Fruit fly (Drosophila melanogaster) whole organism, embryonic: Measurements from ENCODE around the gene dUTPase.

Source experiments
- Adf1 ChIP-seq: fragments of 200-800 bp; sonication (Bioruptor generic); IDR thresholded peaks from 2 replicates; pipeline ENCODE4 v1.3.6; 2022; ENCODE audit warnings: missing biosample characterization, missing genetic modification characterization
- Bgb ChIP-seq: fragments of 200-800 bp; sonication (Bioruptor generic); IDR thresholded peaks from 2 replicates; pipeline ENCODE4 v1.3.6; 2022; ENCODE audit warnings: missing biosample characterization, missing genetic modification characterization; ENCODE audit not compliant: partially characterized antibody
- CG10267 ChIP-seq: fragments of 200-800 bp; sonication (Bioruptor generic); optimal IDR thresholded peaks from 2 replicates; lab custom pipeline; 2018; ENCODE audit warnings: missing biosample characterization, mild to moderate bottlenecking, missing genetic modification characterization, moderate library complexity
- CG12659 ChIP-seq: fragments of 200-800 bp; sonication (Bioruptor generic); optimal IDR thresholded peaks from 3 replicates; lab custom pipeline; 2017; ENCODE audit warnings: mild to moderate bottlenecking, missing biosample characterization, missing genetic modification reagents, missing genetic modification characterization
- CG18476 ChIP-seq: fragments of 200-800 bp; sonication (Bioruptor generic); optimal IDR thresholded peaks from 2 replicates; lab custom pipeline; 2016; ENCODE audit warnings: missing biosample characterization, mild to moderate bottlenecking, missing genetic modification characterization
- CG18619 ChIP-seq: fragments of 200-800 bp; sonication (Bioruptor generic); optimal IDR thresholded peaks from 3 replicates; lab custom pipeline; 2017; ENCODE audit warnings: missing biosample characterization, mild to moderate bottlenecking, missing genetic modification characterization
- CG18764 ChIP-seq: fragments of 200-800 bp; sonication (Bioruptor generic); optimal IDR thresholded peaks from 3 replicates; lab custom pipeline; 2016; ENCODE audit warnings: missing biosample characterization, missing genetic modification characterization
- CG2199 ChIP-seq: fragments of 200-800 bp; sonication (Bioruptor generic); IDR thresholded peaks from 3 replicates; pipeline ENCODE4 v1.3.6; 2022; ENCODE audit warnings: missing biosample characterization, missing genetic modification characterization
- CG31224 ChIP-seq: fragments of 200-800 bp; sonication (Bioruptor generic); IDR thresholded peaks from 2 replicates; pipeline ENCODE4 v1.3.6; 2022; ENCODE audit warnings: missing biosample characterization, missing genetic modification characterization
- CG34376 ChIP-seq: fragments of 200-800 bp; sonication (Bioruptor generic); optimal IDR thresholded peaks from 2 replicates; lab custom pipeline; 2018; ENCODE audit warnings: missing biosample characterization, mild to moderate bottlenecking, missing genetic modification characterization
- CG34422 ChIP-seq: fragments of 200-800 bp; sonication (Bioruptor generic); IDR thresholded peaks from 3 replicates; pipeline ENCODE4 v1.3.6; 2022; ENCODE audit warnings: missing biosample characterization, missing genetic modification characterization
- CG3726 ChIP-seq: fragments of 200-800 bp; sonication (Bioruptor generic); IDR thresholded peaks from 3 replicates; pipeline ENCODE4, ENCODE4 v1.3.6; 2022; ENCODE audit warnings: missing biosample characterization, missing genetic modification characterization
- CG4617 ChIP-seq: fragments of 200-800 bp; sonication (Bioruptor generic); optimal IDR thresholded peaks from 3 replicates; lab custom pipeline; 2016; ENCODE audit warnings: missing biosample characterization, missing genetic modification characterization, borderline replicate concordance
- CG4820 ChIP-seq: fragments of 200-800 bp; sonication (Bioruptor generic); optimal IDR thresholded peaks from 3 replicates; lab custom pipeline; 2016; ENCODE audit warnings: missing biosample characterization, missing genetic modification characterization
- CG5953 ChIP-seq: fragments of 200-800 bp; sonication (Bioruptor generic); IDR thresholded peaks from 2 replicates; pipeline ENCODE4 v1.3.6; 2022; ENCODE audit warnings: missing biosample characterization, missing genetic modification characterization
- CG7987 ChIP-seq: fragments of 200-800 bp; sonication (Bioruptor generic); optimal IDR thresholded peaks from 2 replicates; lab custom pipeline; 2018; ENCODE audit warnings: missing biosample characterization, mild to moderate bottlenecking, missing genetic modification characterization, moderate library complexity
- CG8388 ChIP-seq: fragments of 200-800 bp; sonication (Bioruptor generic); optimal IDR thresholded peaks from 2 replicates; lab custom pipeline; 2019; ENCODE audit warnings: missing biosample characterization, mild to moderate bottlenecking, missing genetic modification characterization, moderate library complexity
- CG8765 ChIP-seq: fragments of 200-800 bp; sonication (Bioruptor generic); IDR thresholded peaks from 2 replicates; pipeline ENCODE4 v1.3.6; 2022; ENCODE audit warnings: missing biosample characterization, missing genetic modification characterization
- CHES-1-like ChIP-seq: fragments of 200-800 bp; sonication (Bioruptor generic); optimal IDR thresholded peaks from 2 replicates; lab custom pipeline; 2016; ENCODE audit warnings: missing biosample characterization, missing genetic modification characterization
- Ets65A ChIP-seq: fragments of 200-800 bp; sonication (Bioruptor generic); peaks from one replicate; lab custom pipeline; 2016; ENCODE audit warnings: missing biosample characterization, missing genetic modification characterization
- HLH4C ChIP-seq: fragments of 200-800 bp; sonication (Bioruptor generic); IDR thresholded peaks from 3 replicates; pipeline ENCODE4 v1.3.6; 2022; ENCODE audit warnings: missing biosample characterization, missing genetic modification characterization; ENCODE audit not compliant: partially characterized antibody
- HmgD ChIP-seq: fragments of 200-800 bp; sonication (Bioruptor generic); optimal IDR thresholded peaks from 3 replicates; lab custom pipeline; 2016; ENCODE audit warnings: missing biosample characterization, missing genetic modification characterization
- HmgZ ChIP-seq: fragments of 200-800 bp; sonication (Bioruptor generic); optimal IDR thresholded peaks from 2 replicates; lab custom pipeline; 2018; ENCODE audit warnings: missing biosample characterization, mild to moderate bottlenecking, missing genetic modification characterization
- Hr39 ChIP-seq: fragments of >200 bp; optimal IDR thresholded peaks from 2 replicates; lab custom pipeline; 2017
- Hr78 ChIP-seq, 2 experiments: fragments of 200-800 bp in 1 of 2; fragments of >200 bp in 1 of 2; sonication (Bioruptor generic) in 1 of 2; optimal IDR thresholded peaks; 2 replicates each; lab custom pipeline; 2017 to 2019; ENCODE audit warnings: missing biosample characterization in 2 of 2, missing genetic modification characterization in 2 of 2, mild to moderate bottlenecking in 1 of 2, moderate library complexity in 1 of 2
- Jarid2 ChIP-seq: fragments of 200-800 bp; sonication (Bioruptor generic); optimal IDR thresholded peaks from 3 replicates; lab custom pipeline; 2017; ENCODE audit warnings: mild to moderate bottlenecking, missing biosample characterization, missing genetic modification reagents, missing genetic modification characterization
- MESR4 ChIP-seq: fragments of 200-800 bp; sonication (Bioruptor generic); optimal IDR thresholded peaks from 2 replicates; lab custom pipeline; 2018; ENCODE audit warnings: missing biosample characterization, mild to moderate bottlenecking, missing genetic modification characterization, moderate library complexity
- Mrtf ChIP-seq: fragments of 200-800 bp; sonication (Bioruptor generic); IDR thresholded peaks from 3 replicates; pipeline ENCODE4 v1.3.6; 2022; ENCODE audit warnings: missing biosample characterization, missing genetic modification characterization
- Poxn ChIP-seq: fragments of 200-800 bp; sonication (Bioruptor generic); IDR thresholded peaks from 2 replicates; pipeline ENCODE4 v1.3.6; 2022; ENCODE audit warnings: missing biosample characterization, missing genetic modification characterization
- Scr ChIP-seq: fragments of 200-800 bp; sonication (Bioruptor generic); IDR thresholded peaks from 2 replicates; pipeline ENCODE4 v1.3.6; 2022; ENCODE audit warnings: missing biosample characterization, missing genetic modification characterization; ENCODE audit not compliant: partially characterized antibody
- Xrp1 ChIP-seq: fragments of 200-800 bp; sonication (Bioruptor generic); IDR thresholded peaks from 2 replicates; pipeline ENCODE4 v1.3.6; 2022; ENCODE audit warnings: missing biosample characterization, missing genetic modification characterization
- YL-1 ChIP-seq: fragments of 200-800 bp; sonication (Bioruptor generic); optimal IDR thresholded peaks from 3 replicates; lab custom pipeline; 2017; ENCODE audit warnings: missing biosample characterization, mild to moderate bottlenecking, missing genetic modification characterization
- ap ChIP-seq: fragments of 200-800 bp; sonication (Bioruptor generic); IDR thresholded peaks from 2 replicates; pipeline ENCODE4 v1.3.6; 2022; ENCODE audit warnings: missing biosample characterization, missing genetic modification characterization
- ase ChIP-seq: fragments of 200-800 bp; sonication (Bioruptor generic); IDR thresholded peaks from 3 replicates; pipeline ENCODE4 v1.3.6; 2022; ENCODE audit warnings: missing biosample characterization, missing genetic modification characterization
- cg ChIP-seq: fragments of 200-800 bp; sonication (Bioruptor generic); optimal IDR thresholded peaks from 3 replicates; lab custom pipeline; 2019; ENCODE audit warnings: missing biosample characterization, mild to moderate bottlenecking, missing genetic modification characterization, moderate library complexity
- ci ChIP-seq: fragments of 200-800 bp; sonication (Bioruptor generic); IDR thresholded peaks from 3 replicates; pipeline ENCODE4 v1.3.6; 2022; ENCODE audit warnings: missing biosample characterization, missing genetic modification characterization
- fru ChIP-seq: fragments of >200 bp; optimal IDR thresholded peaks from 2 replicates; lab custom pipeline; 2017
- fu2 ChIP-seq: fragments of 200-800 bp; sonication (Bioruptor generic); optimal IDR thresholded peaks from 2 replicates; lab custom pipeline; 2016; ENCODE audit warnings: missing biosample characterization, missing genetic modification characterization
- lab ChIP-seq: fragments of 200-800 bp; sonication (Bioruptor generic); optimal IDR thresholded peaks from 3 replicates; lab custom pipeline; 2017; ENCODE audit warnings: missing biosample characterization, missing genetic modification characterization, mild to moderate bottlenecking, moderate library complexity, missing genetic modification reagents
- nerfin-2 ChIP-seq: fragments of 200-800 bp; sonication (Bioruptor generic); IDR thresholded peaks from 2 replicates; pipeline ENCODE4 v1.3.6; 2022; ENCODE audit warnings: missing biosample characterization, missing genetic modification characterization; ENCODE audit not compliant: partially characterized antibody
- odd ChIP-seq: fragments of 200-800 bp; sonication (Bioruptor generic); optimal IDR thresholded peaks from 2 replicates; lab custom pipeline; 2017; ENCODE audit warnings: missing biosample characterization, mild to moderate bottlenecking, missing genetic modification characterization
- pan ChIP-seq, 4 experiments: fragments of >200 bp in 3 of 4; fragments of 200-800 bp in 1 of 4; sonication (Bioruptor generic) in 1 of 4; optimal IDR thresholded peaks in 3 of 4; IDR thresholded peaks in 1 of 4; 2 replicates each; pipeline versions ENCODE4 v1.3.6 to Lab custom; 2017 to 2022; ENCODE audit warnings: missing biosample characterization in 2 of 4, missing genetic modification characterization in 2 of 4, mixed read lengths in 1 of 4
- prd ChIP-seq, 3 experiments: fragments of >200 bp in 2 of 3; fragments of 200-800 bp in 1 of 3; sonication (Bioruptor generic) in 1 of 3; optimal IDR thresholded peaks in 2 of 3; IDR thresholded peaks in 1 of 3; 2 replicates in 2 of 3; 3 replicates in 1 of 3; pipeline versions ENCODE4 v1.3.6 to Lab custom; 2017 to 2022; ENCODE audit warnings: missing biosample characterization in 1 of 3, missing genetic modification characterization in 1 of 3
- slou ChIP-seq: fragments of 200-800 bp; sonication (Bioruptor generic); optimal IDR thresholded peaks from 3 replicates; lab custom pipeline; 2016; ENCODE audit warnings: missing biosample characterization, missing genetic modification characterization
- so ChIP-seq: fragments of 200-800 bp; sonication (Bioruptor generic); IDR thresholded peaks from 3 replicates; pipeline ENCODE4 v1.3.6; 2022; ENCODE audit warnings: missing biosample characterization, missing genetic modification characterization
- stc ChIP-seq: fragments of 200-800 bp; sonication (Bioruptor generic); IDR thresholded peaks from 2 replicates; pipeline ENCODE4 v1.3.6; 2022; ENCODE audit warnings: missing biosample characterization, missing genetic modification characterization
- unc-4 ChIP-seq: fragments of 200-800 bp; sonication (Bioruptor generic); IDR thresholded peaks from 2 replicates; pipeline ENCODE4 v1.3.6; 2022; ENCODE audit warnings: missing biosample characterization, missing genetic modification characterization; ENCODE audit not compliant: partially characterized antibody

Gene dUTPase

dm6 chr2L:10976864-10977586 is 34.1 kb upstream of the dUTPase start (continued):
- TF ChIP-seq ci (GFP tag; lab: Robert Waterston, UW) (peak; percentile 59; the same call in 2 of the 3 replicates), so (GFP tag; lab: Robert Waterston, UW) (no peak), Hr78 (GFP tag; optimal IDR thresholded peaks at IDR 0.05; lab: Kevin White, UChicago) (peak in 1 of 2 experiments; percentile 22), Hr39 (lab: Kevin White, UChicago) (no peak), Poxn (GFP tag; lab: Robert Waterston, UW) (no peak), MESR4 (GFP tag; lab: Kevin White, UChicago) (peak; percentile 92), Adf1 (GFP tag; lab: Robert Waterston, UW) (peak; percentile 51; the same call in 1 of the 2 replicates), CG4617 (peak; percentile 69), CG10267 (tag; lab: Kevin White, UChicago) (no peak), Jarid2 (GFP tag; lab: Kevin White, UChicago) (no peak), ase (no peak), cg (GFP tag; lab: Kevin White, UChicago) (peak; percentile 90), Scr (GFP tag; lab: Robert Waterston, UW) (0 out of 2 replicates have a peak, but pooled peaks have one; percentile 22), Bgb (GFP tag; lab: Robert Waterston, UW) (0 out of 2 replicates have a peak, but pooled peaks have one; percentile 25), CG7987 (GFP tag; lab: Kevin White, UChicago) (peak; percentile 21), HmgD (GFP tag; lab: Kevin White, UChicago) (no peak), fu2 (GFP tag; lab: Kevin White, UChicago) (no peak), CG18476 (GFP tag; lab: Kevin White, UChicago) (no peak), ap (GFP tag; lab: Robert Waterston, UW) (no peak), CG31224 (GFP tag; lab: Robert Waterston, UW) (no peak), CG34422 (GFP tag; lab: Robert Waterston, UW) (0 out of 3 replicates have a peak, but pooled peaks have one; percentile 16), nerfin-2 (GFP tag; lab: Robert Waterston, UW) (0 out of 2 replicates have a peak, but pooled peaks have one; percentile 24), Xrp1 (GFP tag; lab: Robert Waterston, UW) (0 out of 2 replicates have a peak, but pooled peaks have one; percentile 15), Mrtf (GFP tag; lab: Robert Waterston, UW) (no peak), CG34376 (GFP tag; lab: Kevin White, UChicago) (peak; percentile 29), YL-1 (GFP tag; lab: Kevin White, UChicago) (peak; percentile 93), unc-4 (GFP tag; lab: Robert Waterston, UW) (peak; percentile 31; the same call in 1 of the 2 replicates), HmgZ (tag; lab: Kevin White, UChicago) (peak; percentile 27)

- 0 out of 3 replicates have a peak, but pooled peaks have one; percentile 37 for TF ChIP-seq CG3726 (GFP tag; lab: Robert Waterston, UW)
- TF ChIP-seq stc (GFP tag; lab: Robert Waterston, UW), result peak; percentile 65; the same call in 1 of the 2 replicates
- peak; percentile 47 for TF ChIP-seq CG5953 (GFP tag; lab: Robert Waterston, UW)
- TF ChIP-seq CG8765 (GFP tag; lab: Robert Waterston, UW), result no peak
- no peak for TF ChIP-seq HLH4C (GFP tag; lab: Robert Waterston, UW)
- TF ChIP-seq Ets65A (GFP tag; lab: Kevin White, UChicago), result peak; percentile 77
- peak; percentile 82; the same call in 2 of the 3 replicates for TF ChIP-seq CG2199 (GFP tag; lab: Robert Waterston, UW)
- no peak for TF ChIP-seq CHES-1-like (GFP tag; lab: Kevin White, UChicago)
- no peak for TF ChIP-seq lab (GFP tag; lab: Kevin White, UChicago)
- no peak for TF ChIP-seq odd (GFP tag; lab: Kevin White, UChicago)
- no peak for TF ChIP-seq CG12659 (GFP tag; lab: Kevin White, UChicago)
- no peak for TF ChIP-seq slou (GFP tag; lab: Kevin White, UChicago)
- no peak for TF ChIP-seq fru
- no peak for TF ChIP-seq CG18619
- peak; percentile 38 for TF ChIP-seq CG4820 (GFP tag; lab: Kevin White, UChicago)
- no peak for TF ChIP-seq pan (optimal IDR thresholded peaks at IDR 0.05; lab: Kevin White, UChicago)
- TF ChIP-seq pan (GFP tag; optimal IDR thresholded peaks at IDR 0.05 in 1 of 2, IDR thresholded peaks at IDR 0.05 in 1 of 2), result peak in 1 of 2 experiments; percentile 82
- no peak for TF ChIP-seq CG8388 (GFP tag; lab: Kevin White, UChicago)
- no peak for TF ChIP-seq CG4617
- TF ChIP-seq CG18764 (GFP tag; lab: Kevin White, UChicago), result peak; percentile 39
- no peak for TF ChIP-seq prd (optimal IDR thresholded peaks at IDR 0.05; lab: Kevin White, UChicago)
- TF ChIP-seq prd (GFP tag; IDR thresholded peaks at IDR 0.05; lab: Robert Waterston, UW), result peak; percentile 59
Measured at dm6 chr2L:10986138-10986537, 25.0 kb upstream of the dUTPase start.
